Worm (Caenorhabditis elegans): ENCODE data around the gene fbxb-74.

Gene fbxb-74

DNA sequence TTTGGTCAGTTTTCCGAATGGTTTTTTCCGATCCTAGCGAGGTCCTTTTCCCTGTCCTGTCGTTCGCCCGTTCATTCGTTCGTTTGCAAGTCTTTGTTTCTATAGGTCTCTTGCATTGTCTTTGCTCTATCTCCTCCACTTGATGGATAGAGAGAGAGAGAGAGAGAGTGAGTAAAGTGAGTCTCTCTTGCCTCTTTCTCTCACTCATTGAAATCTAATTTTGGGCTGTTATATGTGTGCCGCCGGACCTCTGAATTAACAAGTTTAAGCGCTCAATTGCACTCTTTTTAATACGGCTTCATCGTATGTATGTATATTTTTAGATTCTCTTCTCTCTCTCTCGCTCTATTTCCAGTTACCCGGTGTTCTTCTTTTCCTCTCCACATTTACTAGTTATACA lies 35.2 kb downstream of the fbxb-74 start:
- TF ChIP-seq mab-9 (GFP tag; IDR thresholded peaks at IDR 0.05) (no peak), mdl-1 (tag; optimal IDR thresholded peaks at IDR 0.05) (no peak), fkh-10 (GFP tag; optimal IDR thresholded peaks at IDR 0.05) (no peak), dpl-1 (GFP tag; optimal IDR thresholded peaks at IDR 0.05) (no peak), lin-35 (GFP tag; optimal IDR thresholded peaks at IDR 0.05) (no peak), unc-62 (GFP tag; optimal IDR thresholded peaks at IDR 0.05) (no peak), egl-27 (tag; optimal IDR thresholded peaks at IDR 0.05) (no peak), snu-23 (GFP tag; optimal IDR thresholded peaks at IDR 0.05) (no peak), alr-1 (tag; optimal IDR thresholded peaks at IDR 0.05; ENCODE audit: borderline replicate concordance) (no peak), efl-1 (optimal IDR thresholded peaks at IDR 0.05) (no peak), efl-1 (GFP tag; optimal IDR thresholded peaks at IDR 0.05 in 1 of 2) (peak in 1 of 2 experiments; percentile 84), fkh-4 (tag; optimal IDR thresholded peaks at IDR 0.05; ENCODE audit: borderline replicate concordance) (no peak), C04F5.9 (tag; optimal IDR thresholded peaks at IDR 0.05) (no peak), C16A3.4 (tag; optimal IDR thresholded peaks at IDR 0.05) (no peak), mef-2 (tag; optimal IDR thresholded peaks at IDR 0.05) (no peak), fkh-8 (tag; optimal IDR thresholded peaks at IDR 0.05) (no peak), irx-1 (tag; optimal IDR thresholded peaks at IDR 0.05) (no peak), egl-13 (tag; optimal IDR thresholded peaks at IDR 0.05) (no peak), pqm-1 (tag; optimal IDR thresholded peaks at IDR 0.05) (no peak), unc-98 (GFP tag; IDR thresholded peaks at IDR 0.05) (no peak), isw-1 (GFP tag; IDR thresholded peaks at IDR 0.05) (no peak), ztf-4 (tag; optimal IDR thresholded peaks at IDR 0.05) (no peak), nhr-76 (tag; optimal IDR thresholded peaks at IDR 0.05) (no peak), lin-15B (tag; optimal IDR thresholded peaks at IDR 0.05) (no peak), lsy-2 (tag; optimal IDR thresholded peaks at IDR 0.05) (peak in 1 of 2 experiments; percentile 22), tlp-1 (tag; optimal IDR thresholded peaks at IDR 0.05) (no peak), pag-3 (tag; optimal IDR thresholded peaks at IDR 0.05; ENCODE audit: borderline replicate concordance, insufficient read depth) (no peak), nhr-77 (tag; optimal IDR thresholded peaks at IDR 0.05) (no peak), jun-1 (tag; optimal IDR thresholded peaks at IDR 0.05) (no peak), nhr-20 (tag; optimal IDR thresholded peaks at IDR 0.05) (no peak), hlh-17 (GFP tag; optimal IDR thresholded peaks at IDR 0.05; ENCODE audit: borderline replicate concordance) (no peak), unc-130 (tag; optimal IDR thresholded peaks at IDR 0.05) (no peak), aha-1 (tag; optimal IDR thresholded peaks at IDR 0.05) (no peak), lin-14 (GFP tag; optimal IDR thresholded peaks at IDR 0.05) (peak; percentile 73), ztf-11 (tag; optimal IDR thresholded peaks at IDR 0.05) (no peak), hpl-2 (GFP tag; optimal IDR thresholded peaks at IDR 0.05) (no peak), nhr-47 (tag; optimal IDR thresholded peaks at IDR 0.05) (peak; percentile 14), nhr-84 (tag; optimal IDR thresholded peaks at IDR 0.05) (no peak), nhr-19 (GFP tag; conservative IDR thresholded peaks at IDR 0.05) (no peak), sox-4 (tag; optimal IDR thresholded peaks at IDR 0.05) (no peak), mep-1 (tag; optimal IDR thresholded peaks at IDR 0.05) (peak; percentile 2), aly-2 (tag; optimal IDR thresholded peaks at IDR 0.05) (no peak), dsc-1 (tag; optimal IDR thresholded peaks at IDR 0.05) (no peak), Y116A8C.19 (tag; optimal IDR thresholded peaks at IDR 0.05; ENCODE audit: borderline replicate concordance) (no peak), rnt-1 (tag; optimal IDR thresholded peaks at IDR 0.05) (peak; percentile 24), tbx-2 (tag; optimal IDR thresholded peaks at IDR 0.05) (peak; percentile 2), elt-3 (tag; optimal IDR thresholded peaks at IDR 0.05) (no peak), ceh-88 (GFP tag; IDR thresholded peaks at IDR 0.05) (no peak), swsn-7 (tag; optimal IDR thresholded peaks at IDR 0.05) (no peak), sup-37 (GFP tag; optimal IDR thresholded peaks at IDR 0.05) (no peak), hlh-4 (tag; optimal IDR thresholded peaks at IDR 0.05) (no peak), blmp-1 (tag; optimal IDR thresholded peaks at IDR 0.05) (no peak), xbp-1 (tag; optimal IDR thresholded peaks at IDR 0.05) (no peak), lin-39 (tag; optimal IDR thresholded peaks at IDR 0.05) (no peak)

Data from whole organism, L1 larva.